Fruit fly (Drosophila melanogaster) whole organism, embryonic: Measurements from ENCODE around the gene CG34258.

Experiments used
- Asciz ChIP-seq: fragments of 200-800 bp; sonication (Bioruptor generic); optimal IDR thresholded peaks from 2 replicates; lab custom pipeline; 2017; ENCODE audit warnings: missing biosample characterization, mild to moderate bottlenecking, missing genetic modification characterization, missing genetic modification reagents
- CG10431 ChIP-seq: fragments of 200-800 bp; sonication (Bioruptor generic); optimal IDR thresholded peaks from 3 replicates; lab custom pipeline; 2018; ENCODE audit warnings: missing biosample characterization, mild to moderate bottlenecking, missing genetic modification characterization
- CG12299 ChIP-seq: fragments of 200-800 bp; sonication (Bioruptor generic); optimal IDR thresholded peaks from 2 replicates; lab custom pipeline; 2018; ENCODE audit warnings: missing biosample characterization, mild to moderate bottlenecking, missing genetic modification characterization
- CG13424 ChIP-seq: fragments of 200-800 bp; sonication (Bioruptor generic); optimal IDR thresholded peaks from 2 replicates; lab custom pipeline; 2019; ENCODE audit warnings: missing biosample characterization, mild to moderate bottlenecking, missing genetic modification characterization, moderate library complexity
- CG15073 ChIP-seq: fragments of 200-800 bp; sonication (Bioruptor generic); optimal IDR thresholded peaks from 2 replicates; lab custom pipeline; 2016; ENCODE audit warnings: missing biosample characterization, missing genetic modification characterization
- CG15269 ChIP-seq: fragments of 200-800 bp; sonication (Bioruptor generic); optimal IDR thresholded peaks from 2 replicates; lab custom pipeline; 2018; ENCODE audit warnings: missing biosample characterization, mild to moderate bottlenecking, missing genetic modification characterization, moderate library complexity
- CG16815 ChIP-seq: fragments of 200-800 bp; sonication (Bioruptor generic); optimal IDR thresholded peaks from 3 replicates; lab custom pipeline; 2017; ENCODE audit warnings: missing biosample characterization, mild to moderate bottlenecking, missing genetic modification characterization
- CG16863 ChIP-seq: fragments of 200-800 bp; sonication (Bioruptor generic); optimal IDR thresholded peaks from 3 replicates; lab custom pipeline; 2016; ENCODE audit warnings: missing biosample characterization, missing genetic modification characterization
- CG17829 ChIP-seq: fragments of 200-800 bp; optimal IDR thresholded peaks from 2 replicates; lab custom pipeline; 2019; ENCODE audit warnings: missing biosample characterization, mild to moderate bottlenecking, missing genetic modification characterization, moderate library complexity
- CG2712 ChIP-seq: fragments of 200-800 bp; optimal IDR thresholded peaks from 3 replicates; lab custom pipeline; 2019; ENCODE audit warnings: missing biosample characterization, mild to moderate bottlenecking, missing genetic modification characterization, moderate library complexity
- CG31224 ChIP-seq: fragments of 200-800 bp; sonication (Bioruptor generic); IDR thresholded peaks from 2 replicates; pipeline ENCODE4 v1.3.6; 2022; ENCODE audit warnings: missing biosample characterization, missing genetic modification characterization
- CG3407 ChIP-seq: fragments of 200-800 bp; sonication (Bioruptor generic); optimal IDR thresholded peaks from 2 replicates; lab custom pipeline; 2018; ENCODE audit warnings: missing biosample characterization, mild to moderate bottlenecking, missing genetic modification characterization
- CG34224 ChIP-seq: fragments of 200-800 bp; sonication (Bioruptor generic); IDR thresholded peaks from 3 replicates; pipeline ENCODE4 v1.3.6; 2022; ENCODE audit warnings: missing biosample characterization, missing genetic modification characterization; ENCODE audit not compliant: partially characterized antibody
- CG34422 ChIP-seq: fragments of 200-800 bp; sonication (Bioruptor generic); IDR thresholded peaks from 3 replicates; pipeline ENCODE4 v1.3.6; 2022; ENCODE audit warnings: missing biosample characterization, missing genetic modification characterization
- CG4854 ChIP-seq: fragments of 200-800 bp; sonication (Bioruptor generic); optimal IDR thresholded peaks from 2 replicates; lab custom pipeline; 2016; ENCODE audit warnings: missing biosample characterization, missing genetic modification characterization, inconsistent platforms
- CG6254 ChIP-seq: fragments of 200-800 bp; sonication (Bioruptor generic); optimal IDR thresholded peaks from 3 replicates; lab custom pipeline; 2017; ENCODE audit warnings: mild to moderate bottlenecking, missing biosample characterization, missing genetic modification reagents, missing genetic modification characterization
- CG6791 ChIP-seq: fragments of 200-800 bp; sonication (Bioruptor generic); IDR thresholded peaks from 3 replicates; pipeline ENCODE4 v1.3.6; 2022; ENCODE audit warnings: missing biosample characterization, missing genetic modification characterization; ENCODE audit not compliant: partially characterized antibody
- CG9727 ChIP-seq: fragments of 200-800 bp; sonication (Bioruptor generic); optimal IDR thresholded peaks from 3 replicates; lab custom pipeline; 2017; ENCODE audit warnings: missing biosample characterization, mild to moderate bottlenecking, missing genetic modification characterization
- CG9817 ChIP-seq: fragments of 200-800 bp; sonication (Bioruptor generic); optimal IDR thresholded peaks from 2 replicates; lab custom pipeline; 2018; ENCODE audit warnings: missing biosample characterization, mild to moderate bottlenecking, missing genetic modification characterization, moderate library complexity
- CG9876 ChIP-seq: fragments of 200-800 bp; sonication (Bioruptor generic); optimal IDR thresholded peaks from 2 replicates; lab custom pipeline; 2016; ENCODE audit warnings: missing biosample characterization, missing genetic modification characterization
- CG9932 ChIP-seq: fragments of 200-800 bp; sonication (Bioruptor generic); IDR thresholded peaks from 2 replicates; pipeline ENCODE4 v1.3.6; 2022; ENCODE audit warnings: missing biosample characterization, missing genetic modification characterization
- Chrac-16 ChIP-seq: fragments of 200-800 bp; sonication (Bioruptor generic); optimal IDR thresholded peaks from 3 replicates; lab custom pipeline; 2016; ENCODE audit warnings: missing biosample characterization, missing genetic modification characterization
- CkIIα-i1 ChIP-seq: fragments of 200-800 bp; sonication (Bioruptor generic); IDR thresholded peaks from 2 replicates; pipeline ENCODE4 v1.3.6; 2022; ENCODE audit warnings: missing biosample characterization, missing genetic modification characterization
- D ChIP-seq, 2 experiments: fragments of 200-800 bp in 1 of 2; fragments of >200 bp in 1 of 2; sonication (Bioruptor generic) in 1 of 2; optimal IDR thresholded peaks; 2 replicates in 1 of 2; 3 replicates in 1 of 2; lab custom pipeline; 2017; ENCODE audit warnings: mild to moderate bottlenecking in 1 of 2, missing biosample characterization in 1 of 2, missing genetic modification characterization in 1 of 2, missing genetic modification reagents in 1 of 2
- Dip3 ChIP-seq: fragments of 200-800 bp; sonication (Bioruptor generic); optimal IDR thresholded peaks from 3 replicates; lab custom pipeline; 2016; ENCODE audit warnings: missing biosample characterization, missing genetic modification characterization
- Elba2 ChIP-seq: fragments of 200-800 bp; sonication (Bioruptor generic); optimal IDR thresholded peaks from 3 replicates; lab custom pipeline; 2016; ENCODE audit warnings: missing biosample characterization, missing genetic modification characterization
- GATAe ChIP-seq: fragments of 200-800 bp; sonication (Bioruptor generic); conservative IDR thresholded peaks from 2 replicates; pipeline ENCODE4 v1.3.6; 2022; ENCODE audit warnings: missing biosample characterization, missing genetic modification characterization
- HLH54F ChIP-seq: fragments of 200-800 bp; sonication (Bioruptor generic); optimal IDR thresholded peaks from 3 replicates; lab custom pipeline; 2016; ENCODE audit warnings: missing biosample characterization, missing genetic modification characterization
- Nf-YC ChIP-seq: fragments of 200-800 bp; optimal IDR thresholded peaks from 3 replicates; lab custom pipeline; 2019; ENCODE audit warnings: missing biosample characterization, mild to moderate bottlenecking, missing genetic modification characterization, moderate library complexity
- Sox102F ChIP-seq: fragments of 200-800 bp; sonication (Bioruptor generic); optimal IDR thresholded peaks from 2 replicates; lab custom pipeline; 2018; ENCODE audit warnings: missing biosample characterization, mild to moderate bottlenecking, missing genetic modification characterization, moderate library complexity
- Sry-β ChIP-seq: fragments of 200-800 bp; sonication (Bioruptor generic); optimal IDR thresholded peaks from 2 replicates; lab custom pipeline; 2018; ENCODE audit warnings: missing biosample characterization, mild to moderate bottlenecking, missing genetic modification characterization, moderate library complexity
- Xbp1 ChIP-seq: fragments of 200-800 bp; sonication (Bioruptor generic); optimal IDR thresholded peaks from 3 replicates; lab custom pipeline; 2016; ENCODE audit warnings: missing biosample characterization, mild to moderate bottlenecking, missing genetic modification characterization
- ase ChIP-seq: fragments of 200-800 bp; sonication (Bioruptor generic); IDR thresholded peaks from 3 replicates; pipeline ENCODE4 v1.3.6; 2022; ENCODE audit warnings: missing biosample characterization, missing genetic modification characterization
- bigmax ChIP-seq: fragments of 200-800 bp; sonication (Bioruptor generic); optimal IDR thresholded peaks from 2 replicates; lab custom pipeline; 2018; ENCODE audit warnings: missing biosample characterization, mild to moderate bottlenecking, missing genetic modification characterization
- cas ChIP-seq: fragments of 200-800 bp; sonication (Bioruptor generic); IDR thresholded peaks from 2 replicates; pipeline ENCODE4 v1.3.6; 2022; ENCODE audit warnings: missing biosample characterization, missing genetic modification characterization
- fd96Cb ChIP-seq: fragments of 200-800 bp; sonication (Bioruptor generic); optimal IDR thresholded peaks from 2 replicates; lab custom pipeline; 2018; ENCODE audit warnings: missing biosample characterization, mild to moderate bottlenecking, missing genetic modification characterization, moderate library complexity
- fru ChIP-seq: fragments of >200 bp; optimal IDR thresholded peaks from 2 replicates; lab custom pipeline; 2017
- hkb ChIP-seq, 2 experiments: fragments of 200-800 bp in 1 of 2; fragments of >200 bp in 1 of 2; sonication (Bioruptor generic) in 1 of 2; IDR thresholded peaks in 1 of 2; optimal IDR thresholded peaks in 1 of 2; 2 replicates each; pipeline versions ENCODE4 v1.3.6 to Lab custom; 2017 to 2022; ENCODE audit warnings: missing biosample characterization in 1 of 2, missing genetic modification characterization in 1 of 2
- jigr1 ChIP-seq: fragments of 200-800 bp; sonication (Bioruptor generic); IDR thresholded peaks from 3 replicates; pipeline ENCODE4 v1.3.6; 2022; ENCODE audit warnings: missing biosample characterization, missing genetic modification characterization
- klu ChIP-seq: fragments of 200-800 bp; sonication (Bioruptor generic); IDR thresholded peaks from 2 replicates; pipeline ENCODE4 v1.3.6; 2022; ENCODE audit warnings: missing biosample characterization, missing genetic modification characterization
- odd ChIP-seq: fragments of 200-800 bp; sonication (Bioruptor generic); optimal IDR thresholded peaks from 2 replicates; lab custom pipeline; 2017; ENCODE audit warnings: missing biosample characterization, mild to moderate bottlenecking, missing genetic modification characterization
- p53 ChIP-seq: fragments of 200-800 bp; sonication (Bioruptor generic); optimal IDR thresholded peaks from 2 replicates; lab custom pipeline; 2016; ENCODE audit warnings: missing biosample characterization, missing genetic modification characterization
- repo ChIP-seq: fragments of 200-800 bp; sonication (Bioruptor generic); optimal IDR thresholded peaks from 2 replicates; lab custom pipeline; 2016; ENCODE audit warnings: missing biosample characterization, missing genetic modification characterization
- sc ChIP-seq, 3 experiments: fragments of >200 bp in 2 of 3; fragments of 200-800 bp in 1 of 3; sonication (Bioruptor generic) in 1 of 3; optimal IDR thresholded peaks; 2 replicates in 2 of 3; 3 replicates in 1 of 3; lab custom pipeline; 2017; ENCODE audit warnings: mild to moderate bottlenecking in 1 of 3, missing biosample characterization in 1 of 3, missing genetic modification characterization in 1 of 3, missing genetic modification reagents in 1 of 3
- sna ChIP-seq: fragments of 200-800 bp; sonication (Bioruptor generic); IDR thresholded peaks from 2 replicates; pipeline ENCODE4 v1.3.6; 2022; ENCODE audit warnings: missing biosample characterization, missing genetic modification characterization; ENCODE audit not compliant: partially characterized antibody
- toy ChIP-seq: fragments of 200-800 bp; sonication (Bioruptor generic); IDR thresholded peaks from 2 replicates; pipeline ENCODE4 v1.3.6; 2022; ENCODE audit warnings: missing biosample characterization, missing genetic modification characterization
- vfl ChIP-seq: fragments of 200-800 bp; sonication (Bioruptor generic); optimal IDR thresholded peaks from 2 replicates; lab custom pipeline; 2016; ENCODE audit warnings: missing biosample characterization, missing genetic modification characterization

Gene CG34258

DNA sequence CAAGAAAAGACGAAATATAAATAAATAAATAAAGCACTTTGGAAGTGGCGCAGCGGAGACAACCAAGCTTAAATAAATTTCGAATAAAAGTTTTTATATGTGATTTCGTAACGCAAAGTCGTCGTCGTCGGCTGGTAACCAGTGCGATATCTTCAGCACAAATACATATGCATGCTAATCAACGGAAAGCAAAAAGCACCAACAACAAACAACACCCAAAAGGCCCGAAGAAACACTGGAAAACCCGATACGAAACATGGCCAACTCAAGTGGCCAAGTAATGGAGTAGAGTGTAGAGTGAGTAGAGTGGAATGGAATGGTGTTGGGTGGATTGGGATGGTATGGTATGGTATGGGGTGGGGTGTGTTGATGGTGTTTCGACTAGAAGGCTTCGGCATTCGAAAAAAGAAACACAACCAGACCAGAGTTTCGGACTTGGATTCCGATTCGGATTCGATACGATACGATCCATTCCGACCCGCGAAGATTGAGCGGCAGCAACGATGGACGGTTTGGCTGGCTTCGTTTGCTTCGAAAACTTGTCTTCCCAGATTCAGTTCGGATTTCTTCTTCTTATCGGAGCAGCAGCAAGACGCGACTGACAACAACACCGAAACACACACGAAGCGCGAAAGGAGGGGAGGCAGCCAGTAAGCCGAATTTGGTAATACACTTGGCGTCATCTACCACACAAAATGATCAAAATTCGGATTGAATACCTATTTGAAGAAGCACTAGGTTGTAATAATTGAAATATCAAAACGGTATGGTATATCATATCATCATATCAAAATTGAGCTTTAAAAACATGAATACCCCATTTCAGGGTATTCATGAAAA is 49.0 kb downstream of the CG34258 start (continued):
- peak; percentile 93 for TF ChIP-seq repo
- TF ChIP-seq CG9817 (tag; lab: Kevin White, UChicago), result peak; percentile 93
- TF ChIP-seq fd96Cb (tag; lab: Kevin White, UChicago), result peak; percentile 87
- TF ChIP-seq CG4854, result peak; percentile 79
- TF ChIP-seq CG9876 (GFP tag; lab: Kevin White, UChicago), result peak; percentile 90
- TF ChIP-seq CG15269 (tag; lab: Kevin White, UChicago), result peak; percentile 97
- TF ChIP-seq CG16815, result peak; percentile 86
- peak; percentile 57 for TF ChIP-seq Sry-β (GFP tag; lab: Kevin White, UChicago)
- TF ChIP-seq hkb (optimal IDR thresholded peaks at IDR 0.05; lab: Kevin White, UChicago), result no peak
- peak; percentile 96 for TF ChIP-seq hkb (GFP tag; IDR thresholded peaks at IDR 0.05; lab: Robert Waterston, UW)
- TF ChIP-seq Dip3 (GFP tag; lab: Kevin White, UChicago), result peak; percentile 96
- TF ChIP-seq Sox102F (GFP tag; lab: Kevin White, UChicago), result peak; percentile 96
- peak; percentile 91 for TF ChIP-seq Asciz
- TF ChIP-seq p53 (GFP tag; lab: Kevin White, UChicago), result peak; percentile 83
- TF ChIP-seq CG2712 (tag; lab: Kevin White, UChicago), result peak; percentile 90
- no peak for TF ChIP-seq CG34224 (GFP tag; lab: Robert Waterston, UW)
- peak; percentile 77 for TF ChIP-seq GATAe (GFP tag; lab: Robert Waterston, UW)
- peak; percentile 87 for TF ChIP-seq CG17829
- TF ChIP-seq bigmax (GFP tag; lab: Kevin White, UChicago), result peak; percentile 43
- TF ChIP-seq CG9727, result peak; percentile 91
- peak; percentile 93 for TF ChIP-seq vfl (GFP tag; lab: Kevin White, UChicago)
- peak; percentile 84 for TF ChIP-seq CG34422 (GFP tag; lab: Robert Waterston, UW)
- TF ChIP-seq odd, result peak; percentile 90
- TF ChIP-seq CG3407 (GFP tag; lab: Kevin White, UChicago), result peak; percentile 85
- TF ChIP-seq Chrac-16, result peak; percentile 93
- TF ChIP-seq CG10431 (GFP tag; lab: Kevin White, UChicago), result peak; percentile 70
- TF ChIP-seq sna (GFP tag; lab: Robert Waterston, UW), result 0 out of 2 replicates have a peak, but pooled peaks have one; percentile 36
- TF ChIP-seq klu, result peak; percentile 83; the same call in 1 of the 2 replicates
- TF ChIP-seq CG16863 (GFP tag; lab: Kevin White, UChicago), result peak; percentile 96
- peak; percentile 80 for TF ChIP-seq cas
- TF ChIP-seq CkIIα-i1 (GFP tag; lab: Robert Waterston, UW), result peak; percentile 89; the same call in 1 of the 2 replicates
- TF ChIP-seq CG6791 (GFP tag; lab: Robert Waterston, UW), result no peak
- peak; percentile 97 for TF ChIP-seq HLH54F (GFP tag; lab: Kevin White, UChicago)
- TF ChIP-seq CG12299, result peak; percentile 87
- TF ChIP-seq Nf-YC (tag; lab: Kevin White, UChicago), result peak; percentile 62
- peak; percentile 13 for TF ChIP-seq Elba2 (GFP tag; lab: Kevin White, UChicago)
- peak; percentile 86; the same call in 2 of the 3 replicates for TF ChIP-seq ase (GFP tag; lab: Robert Waterston, UW)
- TF ChIP-seq CG13424, result peak; percentile 95
- TF ChIP-seq CG31224 (GFP tag; lab: Robert Waterston, UW), result peak; percentile 88
- peak; percentile 70 for TF ChIP-seq CG15073 (GFP tag; lab: Kevin White, UChicago)
- peak; percentile 96 for TF ChIP-seq Xbp1
- no peak for TF ChIP-seq sc (optimal IDR thresholded peaks at IDR 0.05; lab: Kevin White, UChicago)
- peak; percentile 86 for TF ChIP-seq sc (GFP tag; optimal IDR thresholded peaks at IDR 0.05; lab: Kevin White, UChicago)
- no peak for TF ChIP-seq D (optimal IDR thresholded peaks at IDR 0.05; lab: Kevin White, UChicago)
- TF ChIP-seq D (GFP tag; optimal IDR thresholded peaks at IDR 0.05; lab: Kevin White, UChicago), result peak; percentile 52
- TF ChIP-seq CG6254 (GFP tag; lab: Kevin White, UChicago), result peak; percentile 86
- no peak; the same call in 1 of the 3 replicates for TF ChIP-seq jigr1
- no peak for TF ChIP-seq fru (lab: Kevin White, UChicago)
- TF ChIP-seq toy (GFP tag; lab: Robert Waterston, UW), result peak; percentile 86
- peak; percentile 97 for TF ChIP-seq CG9932 (GFP tag; lab: Robert Waterston, UW)
